Fruit fly (Drosophila melanogaster) ovary, adult (tissue): ENCODE results near the gene CG32985.

ENCODE experiments used
- CG17801 ChIP-seq: fragments of 200-800 bp; optimal IDR thresholded peaks from 2 replicates; lab custom pipeline; 2019; ENCODE audit warnings: missing biosample characterization, mild to moderate bottlenecking, missing genetic modification characterization, moderate library complexity; ENCODE audit not compliant: partially characterized antibody

Gene CG32985

dm6 chr2L:8962254-8962653, at the start of gene CG32985, which contains the start of gene CG9525:
CG32985 (plus strand) TSS chr2L:8962533.
CG9525 (minus strand) TSS chr2L:8962354.
- TF ChIP-seq CG17801 (GFP tag; lab: Kevin White, UChicago): no peak

- TF ChIP-seq CG17801 (GFP tag; lab: Kevin White, UChicago): no peak
Measured at dm6 chr2L:8915709-8916108, 46.6 kb upstream of the CG32985 start.

dm6 chr2L:8919638-8920037, 42.7 kb upstream of the CG32985 start:
- TF ChIP-seq CG17801 (GFP tag; lab: Kevin White, UChicago): no peak

- TF ChIP-seq CG17801 (GFP tag; lab: Kevin White, UChicago): no peak
Measured at dm6 chr2L:8920294-8920693, 42.0 kb upstream of the CG32985 start.

- no peak for TF ChIP-seq CG17801 (GFP tag; lab: Kevin White, UChicago)
Measured at dm6 chr2L:8921934-8922333, 40.4 kb upstream of the CG32985 start.

dm6 chr2L:8923405-8923804, 38.9 kb upstream of the CG32985 start:
- no peak for TF ChIP-seq CG17801 (GFP tag; lab: Kevin White, UChicago)

- TF ChIP-seq CG17801 (GFP tag; lab: Kevin White, UChicago): no peak
Measured at dm6 chr2L:8931176-8931575, 31.2 kb upstream of the CG32985 start.

dm6 chr2L:8933710-8934242, 28.6 kb upstream of the CG32985 start, which contains the start of gene Tsp29Fa:
Tsp29Fa (plus strand) TSS chr2L:8933962.
- TF ChIP-seq CG17801 (GFP tag; lab: Kevin White, UChicago): no peak

- TF ChIP-seq CG17801 (GFP tag; lab: Kevin White, UChicago): no peak
Measured at dm6 chr2L:8937003-8937402, 25.3 kb upstream of the CG32985 start, which contains the start of gene Tsp29Fb. Tsp29Fb (plus strand) TSS chr2L:8937390.

dm6 chr2L:8937837-8938413, 24.4 kb upstream of the CG32985 start:
- TF ChIP-seq CG17801 (GFP tag; lab: Kevin White, UChicago): peak; percentile 34

dm6 chr2L:8940680-8941079, 21.7 kb upstream of the CG32985 start:
- TF ChIP-seq CG17801 (GFP tag; lab: Kevin White, UChicago): no peak

dm6 chr2L:8941736-8942337, 20.5 kb upstream of the CG32985 start, which contains the start of gene Argl:
Argl (minus strand) TSS chr2L:8942105.
- TF ChIP-seq CG17801 (GFP tag; lab: Kevin White, UChicago): no peak

- peak; percentile 38 for TF ChIP-seq CG17801 (GFP tag; lab: Kevin White, UChicago)
Measured at dm6 chr2L:8943110-8943509, 19.2 kb upstream of the CG32985 start, which contains the start of gene CG9515. CG9515 (minus strand) TSS chr2L:8943257.

dm6 chr2L:8946718-8947316, 15.5 kb upstream of the CG32985 start, which contains the start of gene CG46397:
CG46397 (plus strand) TSS chr2L:8947266.
- no peak for TF ChIP-seq CG17801 (GFP tag; lab: Kevin White, UChicago)

dm6 chr2L:8947989-8948388, 14.3 kb upstream of the CG32985 start:
- peak; percentile 28 for TF ChIP-seq CG17801 (GFP tag; lab: Kevin White, UChicago)
